Worm (Caenorhabditis elegans): ENCODE results near the gene ZK370.4.

ZK370.4 gene

DNA sequence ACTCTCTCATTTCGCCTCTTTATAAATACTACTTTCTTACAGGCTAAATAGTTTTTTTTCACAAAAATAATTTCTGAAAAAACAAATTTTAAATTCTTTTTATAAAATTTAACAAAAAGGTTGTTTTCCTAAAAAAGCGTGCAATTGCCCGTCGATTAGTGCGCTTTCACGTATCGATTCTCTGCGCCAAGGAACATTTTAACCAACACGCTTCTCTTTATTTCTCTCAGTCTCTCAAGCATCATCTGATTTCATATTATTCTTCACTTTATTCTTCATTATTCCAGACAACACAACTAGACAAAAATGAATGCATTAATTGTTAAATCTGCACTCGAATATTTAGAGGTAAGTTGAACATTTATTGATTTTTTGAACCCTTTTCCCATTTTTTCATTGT lies 41.6 kb downstream of the ZK370.4 start, which contains the start of gene B0303.4:
B0303.4 (plus strand) TSS at position 196 of the 400 bp plus-strand sequence.
- TF ChIP-seq unc-62 (GFP tag; optimal IDR thresholded peaks at IDR 0.05): no peak

DNA sequence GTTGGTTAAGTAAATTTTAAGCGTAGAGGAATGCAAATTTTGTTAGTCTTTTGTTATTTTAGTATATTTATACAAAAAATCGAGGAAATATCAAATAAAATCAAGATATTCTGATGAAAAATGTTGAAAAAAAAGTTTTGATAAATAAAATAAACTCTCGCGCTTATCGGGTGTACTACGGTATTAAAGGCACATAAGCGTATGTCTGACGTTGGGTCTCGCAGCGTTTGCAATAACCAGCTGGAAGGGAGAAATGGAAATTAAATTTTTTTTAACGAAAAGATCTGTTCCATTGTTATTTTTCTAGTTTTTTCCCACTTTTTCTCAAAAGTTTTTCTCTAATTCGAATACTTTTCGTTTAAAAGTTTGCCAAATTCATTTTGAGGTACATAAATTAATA lies 42.1 kb downstream of the ZK370.4 start:
- no peak for TF ChIP-seq unc-62 (GFP tag; optimal IDR thresholded peaks at IDR 0.05)

DNA sequence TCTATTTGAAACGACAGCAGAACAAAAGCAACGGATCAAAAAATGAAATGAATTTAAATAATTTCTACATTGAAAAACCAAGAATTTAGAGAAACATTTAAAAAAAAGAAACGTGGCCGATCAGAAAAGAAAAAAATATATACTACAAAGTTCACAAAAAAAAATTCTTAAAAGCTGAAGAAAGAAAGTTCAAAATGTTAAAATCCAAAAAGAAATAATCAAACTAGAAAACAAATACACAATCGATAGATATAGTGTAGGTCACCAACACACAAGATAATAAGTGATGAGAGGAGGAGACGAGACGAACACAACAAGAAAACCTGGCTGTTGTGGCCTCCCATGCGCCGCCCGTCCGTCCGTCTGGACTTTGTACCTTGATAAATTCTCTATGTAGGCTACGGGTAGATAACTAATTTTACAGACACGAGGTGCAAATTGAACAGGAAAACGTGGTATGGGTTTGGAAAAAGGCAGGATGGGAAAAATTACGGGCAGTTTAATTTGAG lies 42.7 kb downstream of the ZK370.4 start, which contains the start of gene hadb-1:
hadb-1 (minus strand) TSS at position 51 of the 509 bp plus-strand sequence.
- TF ChIP-seq unc-62 (GFP tag; optimal IDR thresholded peaks at IDR 0.05): no peak

DNA sequence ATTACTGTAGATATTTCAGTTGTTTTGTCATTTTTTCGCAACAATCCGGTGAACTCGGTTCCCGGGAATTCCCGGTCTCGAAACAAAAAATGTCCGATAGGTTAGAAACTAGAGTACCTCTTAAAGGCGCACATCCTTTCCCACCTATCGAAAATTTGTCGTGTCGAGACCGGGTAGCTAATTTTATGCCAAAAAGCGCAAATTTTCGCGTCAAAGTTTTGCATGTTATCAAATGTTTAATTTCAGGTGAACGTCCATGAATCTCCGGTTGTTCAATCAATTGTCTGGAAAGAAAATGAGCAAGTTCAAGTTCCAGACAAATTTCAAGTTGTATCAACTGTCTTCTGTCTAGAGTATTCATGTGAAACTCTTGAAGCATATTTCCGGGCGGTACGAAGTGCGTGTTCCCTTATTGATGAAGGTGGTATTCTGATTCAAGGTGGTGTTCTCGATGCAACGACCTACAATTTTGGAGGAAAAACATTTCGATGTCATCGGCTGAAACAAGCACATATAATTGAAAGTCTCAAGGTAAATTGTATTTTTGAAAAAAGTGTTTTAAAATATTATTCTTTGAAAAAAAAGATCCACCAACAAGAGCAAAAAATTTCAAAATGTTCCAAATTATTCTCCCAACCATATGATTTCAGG lies 45.5 kb downstream of the ZK370.4 start:
- no peak for TF ChIP-seq unc-62 (GFP tag; optimal IDR thresholded peaks at IDR 0.05)

DNA sequence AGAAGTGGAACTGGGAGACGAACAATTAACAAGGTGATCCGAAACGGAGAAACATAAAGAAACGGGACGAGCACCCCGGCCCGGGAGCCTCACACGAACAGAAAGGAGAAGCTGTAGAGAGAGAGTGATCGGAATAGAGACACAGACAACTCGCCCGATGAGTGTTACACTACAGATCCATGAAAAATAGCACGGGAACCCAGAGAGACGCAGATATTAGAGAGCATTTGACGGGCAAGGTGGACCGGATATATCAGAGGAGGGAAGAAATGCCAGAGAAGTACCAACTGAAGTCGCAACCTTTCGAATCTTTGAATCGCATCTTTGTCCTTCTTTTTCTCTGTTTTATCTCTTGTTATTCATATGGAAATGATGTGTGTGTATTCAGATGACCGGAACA lies 46.8 kb downstream of the ZK370.4 start, which contains the start of gene anmt-1:
anmt-1 (plus strand) TSS at position 388 of the 400 bp plus-strand sequence.
- TF ChIP-seq unc-62 (GFP tag; optimal IDR thresholded peaks at IDR 0.05): no peak

DNA sequence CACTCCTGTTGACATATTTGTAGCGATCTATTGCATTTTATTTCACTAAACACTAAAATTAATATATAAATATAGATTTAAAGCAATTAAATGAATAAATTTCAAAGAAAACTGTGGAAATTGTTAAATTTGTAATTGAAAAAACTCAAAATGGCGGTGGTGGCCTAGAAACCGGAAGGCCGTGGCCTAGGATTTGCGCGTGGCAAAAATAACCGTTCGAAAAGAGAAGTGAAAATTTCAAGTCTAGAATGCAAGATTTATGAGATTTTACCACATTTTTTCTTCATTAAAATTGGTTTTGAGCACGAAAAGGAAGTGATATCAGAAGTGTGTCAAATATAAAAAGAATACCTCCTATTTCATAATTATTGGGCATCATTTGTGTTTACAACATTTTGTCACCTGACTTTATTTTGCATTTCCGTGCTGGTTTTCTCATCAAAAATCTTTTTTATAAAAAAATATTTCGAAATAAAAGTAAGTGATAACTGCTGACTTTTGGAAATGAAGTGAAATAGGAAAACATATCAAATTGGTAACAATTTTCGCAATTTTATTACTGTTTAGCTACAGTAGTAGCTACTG lies 47.4 kb downstream of the ZK370.4 start, which contains the start of gene fli-1:
fli-1 (minus strand) TSS at position 58 of the 585 bp plus-strand sequence.
- TF ChIP-seq unc-62 (GFP tag; optimal IDR thresholded peaks at IDR 0.05): no peak

DNA sequence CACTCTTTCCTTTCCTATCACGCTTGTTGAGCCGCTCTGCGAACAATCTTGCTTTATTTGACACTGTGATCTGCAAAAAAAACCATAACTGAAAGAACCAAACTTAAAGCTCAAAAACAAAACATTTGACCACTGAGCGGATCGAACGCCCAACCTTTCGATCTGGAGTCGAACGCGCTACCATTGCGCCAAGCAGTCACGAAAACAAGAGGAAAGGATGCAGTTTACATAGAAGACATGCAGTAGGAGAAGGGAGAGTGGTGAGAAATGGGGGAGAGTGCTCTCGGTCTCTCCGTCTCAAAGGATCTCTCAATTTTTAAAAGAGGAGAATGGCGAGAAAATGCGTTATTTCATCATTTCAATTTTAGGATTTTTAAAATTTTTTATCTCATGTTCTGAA lies 52.8 kb downstream of the ZK370.4 start:
- no peak for TF ChIP-seq unc-62 (GFP tag; optimal IDR thresholded peaks at IDR 0.05)

Measured in whole organism, dauer.